ENCODE assay signal across 6 worm cellular contexts in the genomic region with DNA sequence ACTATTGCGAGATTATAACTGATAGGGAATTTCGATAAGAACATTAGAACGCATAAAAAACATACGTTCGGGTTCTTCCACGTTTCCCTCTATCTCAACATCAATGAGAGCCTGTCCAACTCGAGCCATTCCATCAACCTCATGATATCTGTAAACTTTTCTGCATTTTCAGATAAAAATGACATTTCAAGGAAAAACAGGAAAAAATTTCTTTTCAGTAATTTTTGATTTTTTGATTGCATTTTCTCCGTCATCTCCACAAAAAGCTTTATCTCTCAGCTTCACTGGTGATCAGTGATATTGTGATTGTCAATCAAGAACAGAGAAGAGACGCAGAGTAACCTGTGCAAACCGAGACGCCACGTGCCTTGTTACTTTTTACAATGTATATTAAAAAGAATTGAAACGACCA.
TF ChIP-seq lines count a peak whose summit lies in the region.

No protein-coding gene starts in this region.

TF ChIP-seq in whole organism, L1 larva, 84 proteins besides CTCF, POLR2A, EP300 and RAD21 (continues in another document):
- TF ChIP-seq nhr-11 (tag; optimal IDR thresholded peaks at IDR 0.05; lab: Kevin White, UChicago) (no peak), nhr-77 (tag; optimal IDR thresholded peaks at IDR 0.05; lab: Kevin White, UChicago) (no peak), skn-1 (tag; optimal IDR thresholded peaks at IDR 0.05; lab: Kevin White, UChicago) (no peak), ztf-4 (tag; optimal IDR thresholded peaks at IDR 0.05; lab: Kevin White, UChicago) (no peak), lin-35 (GFP tag; optimal IDR thresholded peaks at IDR 0.05; lab: Kevin White, UChicago) (peak in 1 of 2 experiments; percentile 28), hlh-17 (GFP tag; optimal IDR thresholded peaks at IDR 0.05; lab: Kevin White, UChicago; ENCODE audit: borderline replicate concordance) (no peak), nhr-90 (tag; optimal IDR thresholded peaks at IDR 0.05; lab: Kevin White, UChicago; ENCODE audit: poor library complexity) (no peak), lin-13 (GFP tag; optimal IDR thresholded peaks at IDR 0.05; lab: Kevin White, UChicago) (no peak), Y116A8C.19 (tag; optimal IDR thresholded peaks at IDR 0.05; lab: Kevin White, UChicago; ENCODE audit: borderline replicate concordance) (no peak), alr-1 (tag; optimal IDR thresholded peaks at IDR 0.05; lab: Kevin White, UChicago; ENCODE audit: borderline replicate concordance) (no peak), C34B4.2 (tag; optimal IDR thresholded peaks at IDR 0.05; lab: Kevin White, UChicago) (no peak), mab-9 (GFP tag; IDR thresholded peaks at IDR 0.05; lab: Robert Waterston, UW) (no peak), lin-39 (tag; optimal IDR thresholded peaks at IDR 0.05; lab: Kevin White, UChicago) (no peak), grh-1 (GFP tag; IDR thresholded peaks at IDR 0.05; lab: Robert Waterston, UW) (no peak)

TF ChIP-seq in whole organism, L2 larva, 48 proteins besides CTCF, POLR2A, EP300 and RAD21:
- TF ChIP-seq R02D3.7 (tag; optimal IDR thresholded peaks at IDR 0.05; lab: Kevin White, UChicago), result no peak
- TF ChIP-seq blmp-1 (tag; optimal IDR thresholded peaks at IDR 0.05; lab: Kevin White, UChicago; ENCODE audit: insufficient read depth), result no peak
- TF ChIP-seq unc-39 (tag; optimal IDR thresholded peaks at IDR 0.05; lab: Kevin White, UChicago), result no peak
- no peak for TF ChIP-seq nhr-23 (tag; optimal IDR thresholded peaks at IDR 0.05; lab: Kevin White, UChicago)
- TF ChIP-seq peb-1 (tag; optimal IDR thresholded peaks at IDR 0.05; lab: Kevin White, UChicago), result no peak
- TF ChIP-seq mdl-1 (tag; optimal IDR thresholded peaks at IDR 0.05; lab: Kevin White, UChicago), result peak; percentile 27 to 44
- TF ChIP-seq fos-1 (tag; optimal IDR thresholded peaks at IDR 0.05; lab: Kevin White, UChicago), result peak; percentile 4
- TF ChIP-seq lsy-2 (tag; optimal IDR thresholded peaks at IDR 0.05; lab: Kevin White, UChicago), result peak in 1 of 2 experiments; percentile 32
- TF ChIP-seq sma-9 (GFP tag; optimal IDR thresholded peaks at IDR 0.05; lab: Kevin White, UChicago), result peak; percentile 40
- no peak for TF ChIP-seq sma-9 (tag; optimal IDR thresholded peaks at IDR 0.05; lab: Kevin White, UChicago)
- no peak for TF ChIP-seq F13H6.1 (tag; optimal IDR thresholded peaks at IDR 0.05; lab: Kevin White, UChicago)
- no peak for TF ChIP-seq ama-1 (optimal IDR thresholded peaks at IDR 0.05; lab: Kevin White, UChicago)
- no peak for TF ChIP-seq ztf-1 (GFP tag; conservative IDR thresholded peaks at IDR 0.05; lab: Robert Waterston, UW)
TF ChIP-seq in whole organism, L2 larva: peak in this region for 4.

TF ChIP-seq in whole organism, L3 larva, 47 proteins besides CTCF, POLR2A, EP300 and RAD21:
- peak; percentile 30 for TF ChIP-seq pqm-1 (tag; optimal IDR thresholded peaks at IDR 0.05; lab: Kevin White, UChicago)
- TF ChIP-seq fkh-2 (tag; optimal IDR thresholded peaks at IDR 0.05; lab: Kevin White, UChicago), result no peak
- peak; percentile 84 for TF ChIP-seq elt-2 (tag; optimal IDR thresholded peaks at IDR 0.05; lab: Kevin White, UChicago)

TF ChIP-seq in whole organism, L4 larva, 104 proteins besides CTCF, POLR2A, EP300 and RAD21:
- TF ChIP-seq dpl-1 (GFP tag; optimal IDR thresholded peaks at IDR 0.05; lab: Kevin White, UChicago), result peak; percentile 33
- no peak for TF ChIP-seq daf-16 (GFP tag; optimal IDR thresholded peaks at IDR 0.05; lab: Kevin White, UChicago)
- peak; percentile 39 for TF ChIP-seq daf-16 (tag; optimal IDR thresholded peaks at IDR 0.05; lab: Kevin White, UChicago)
- TF ChIP-seq mes-2 (tag; optimal IDR thresholded peaks at IDR 0.05; lab: Kevin White, UChicago; ENCODE audit: poor library complexity, severe bottlenecking), result peak; percentile 15
- TF ChIP-seq php-3 (GFP tag; IDR thresholded peaks at IDR 0.05; lab: Robert Waterston, UW), result peak; percentile 62; the same call in 1 of the 2 replicates
- TF ChIP-seq nhr-28 (tag; optimal IDR thresholded peaks at IDR 0.05; lab: Kevin White, UChicago), result peak; percentile 5
- peak; percentile 73 for TF ChIP-seq nhr-48 (tag; optimal IDR thresholded peaks at IDR 0.05; lab: Kevin White, UChicago)
- TF ChIP-seq T20F7.1 (GFP tag; optimal IDR thresholded peaks at IDR 0.05; lab: Kevin White, UChicago), result peak; percentile 58
- peak; percentile 61 for TF ChIP-seq hlh-30 (tag; optimal IDR thresholded peaks at IDR 0.05; lab: Kevin White, UChicago; ENCODE audit: insufficient read depth)
- no peak for TF ChIP-seq lim-7 (GFP tag; IDR thresholded peaks at IDR 0.05; lab: Robert Waterston, UW)
- peak; percentile 66 for TF ChIP-seq dve-1 (tag; optimal IDR thresholded peaks at IDR 0.05; lab: Kevin White, UChicago; ENCODE audit: insufficient read depth)
- TF ChIP-seq hlh-11 (tag; optimal IDR thresholded peaks at IDR 0.05; lab: Kevin White, UChicago), result peak; percentile 77
- TF ChIP-seq mxl-3 (GFP tag; optimal IDR thresholded peaks at IDR 0.05; lab: Kevin White, UChicago), result peak; percentile 61
- no peak for TF ChIP-seq ceh-28 (tag; optimal IDR thresholded peaks at IDR 0.05; lab: Kevin White, UChicago)
- TF ChIP-seq lin-15B (tag; optimal IDR thresholded peaks at IDR 0.05; lab: Kevin White, UChicago), result no peak
- TF ChIP-seq aha-1 (tag; lab: Kevin White, UChicago), result peak; percentile 94
- peak in 1 of 2 experiments; percentile 81 for TF ChIP-seq mdl-1 (tag; optimal IDR thresholded peaks at IDR 0.05; lab: Kevin White, UChicago)
- TF ChIP-seq dmd-6 (GFP tag; IDR thresholded peaks at IDR 0.05; lab: Robert Waterston, UW), result peak; percentile 75
- TF ChIP-seq gei-8 (GFP tag; optimal IDR thresholded peaks at IDR 0.05; lab: Kevin White, UChicago), result no peak
TF ChIP-seq in whole organism, L4 larva: peak in this region for 14.

TF ChIP-seq in whole organism, late embryonic, 69 proteins besides CTCF, POLR2A, EP300 and RAD21:
- TF ChIP-seq unc-55 (GFP tag; optimal IDR thresholded peaks at IDR 0.05; lab: Kevin White, UChicago) (peak; percentile 17), F13H6.1 (tag; optimal IDR thresholded peaks at IDR 0.05; lab: Kevin White, UChicago) (no peak), nhr-232 (tag; optimal IDR thresholded peaks at IDR 0.05; lab: Kevin White, UChicago) (no peak)

TF ChIP-seq in whole organism, young adult, 124 proteins besides CTCF, POLR2A, EP300 and RAD21:
- no peak for TF ChIP-seq ztf-28 (GFP tag; IDR thresholded peaks at IDR 0.05; lab: Robert Waterston, UW)
- TF ChIP-seq lin-35 (GFP tag; optimal IDR thresholded peaks at IDR 0.05; lab: Kevin White, UChicago), result no peak
- peak; percentile 57 for TF ChIP-seq atf-7 (tag; optimal IDR thresholded peaks at IDR 0.05; lab: Kevin White, UChicago)
- no peak for TF ChIP-seq ekl-4 (GFP tag; IDR thresholded peaks at IDR 0.05; lab: Robert Waterston, UW)
- no peak for TF ChIP-seq C17E4.6 (GFP tag; IDR thresholded peaks at IDR 0.05; lab: Robert Waterston, UW)
- TF ChIP-seq lsy-27 (tag; optimal IDR thresholded peaks at IDR 0.05; lab: Kevin White, UChicago; ENCODE audit: borderline replicate concordance, insufficient read depth), result no peak
- no peak for TF ChIP-seq gei-17 (GFP tag; optimal IDR thresholded peaks at IDR 0.05; lab: Kevin White, UChicago)
- peak; percentile 10 for TF ChIP-seq tbp1 (GFP tag; optimal IDR thresholded peaks at IDR 0.05; lab: Kevin White, UChicago)
- no peak for TF ChIP-seq tbx-9 (tag; optimal IDR thresholded peaks at IDR 0.05; lab: Kevin White, UChicago; ENCODE audit: borderline replicate concordance)
- no peak for TF ChIP-seq ama-1 (optimal IDR thresholded peaks at IDR 0.05; lab: Kevin White, UChicago)
- TF ChIP-seq ama-1 (GFP tag; optimal IDR thresholded peaks at IDR 0.05; lab: Kevin White, UChicago), result no peak
- no peak; the same call in 1 of the 2 replicates for TF ChIP-seq dox-1 (GFP tag; IDR thresholded peaks at IDR 0.05; lab: Robert Waterston, UW)
- TF ChIP-seq fkh-3 (tag; optimal IDR thresholded peaks at IDR 0.05; lab: Kevin White, UChicago), result no peak
- peak; percentile 47 to 83 for TF ChIP-seq let-607 (tag; optimal IDR thresholded peaks at IDR 0.05; lab: Kevin White, UChicago)
- TF ChIP-seq Y53F4B.3 (GFP tag; IDR thresholded peaks at IDR 0.05; lab: Robert Waterston, UW), result no peak
- no peak for TF ChIP-seq cebp-2 (GFP tag; IDR thresholded peaks at IDR 0.05; lab: Robert Waterston, UW)
- TF ChIP-seq ZK185.1 (tag; optimal IDR thresholded peaks at IDR 0.05; lab: Kevin White, UChicago; ENCODE audit: poor library complexity, severe bottlenecking), result no peak
- TF ChIP-seq madf-6 (GFP tag; IDR thresholded peaks at IDR 0.05; lab: Robert Waterston, UW), result no peak
- no peak for TF ChIP-seq F57A8.1 (GFP tag; optimal IDR thresholded peaks at IDR 0.05; lab: Kevin White, UChicago)
- TF ChIP-seq lin-40 (tag; optimal IDR thresholded peaks at IDR 0.05; lab: Kevin White, UChicago), result peak; percentile 42
- peak; percentile 91 for TF ChIP-seq nhr-80 (tag; optimal IDR thresholded peaks at IDR 0.05; lab: Kevin White, UChicago)
- no peak for TF ChIP-seq cebp-1 (GFP tag; IDR thresholded peaks at IDR 0.05; lab: Robert Waterston, UW)
- peak; percentile 28 for TF ChIP-seq cebp-1 (tag; optimal IDR thresholded peaks at IDR 0.05; lab: Kevin White, UChicago)
- no peak for TF ChIP-seq nfya-1 (tag; optimal IDR thresholded peaks at IDR 0.05; lab: Kevin White, UChicago; ENCODE audit: borderline replicate concordance, insufficient read depth)
- TF ChIP-seq B0035.1 (tag; optimal IDR thresholded peaks at IDR 0.05; lab: Kevin White, UChicago), result no peak
- TF ChIP-seq nhr-90 (tag; optimal IDR thresholded peaks at IDR 0.05; lab: Kevin White, UChicago), result peak; percentile 28
- no peak for TF ChIP-seq nfya-2 (GFP tag; IDR thresholded peaks at IDR 0.05; lab: Robert Waterston, UW)
- no peak for TF ChIP-seq pha-4 (tag; optimal IDR thresholded peaks at IDR 0.05; lab: Kevin White, UChicago)
- no peak for TF ChIP-seq sptf-2 (GFP tag; optimal IDR thresholded peaks at IDR 0.05; lab: Kevin White, UChicago)
